Worm (Caenorhabditis elegans) whole organism, midembryonic: Measurements from ENCODE around the gene acs-5.

Experiments
- flt-1 ChIP-seq: fragments of 200-800 bp; sonication (Bioruptor generic); IDR thresholded peaks from 2 replicates; pipeline ENCODE4 v1.3.6; 2022; ENCODE audit warnings: missing genetic modification characterization, missing compliant biosample characterization
- klf-2 ChIP-seq: fragments of 200-800 bp; sonication (Bioruptor generic); conservative IDR thresholded peaks from 2 replicates; pipeline ENCODE4 v1.3.6; 2022; ENCODE audit warnings: missing genetic modification reagents, missing genetic modification characterization, missing compliant biosample characterization
- med-1 ChIP-seq: sonication (generic microtip); optimal IDR thresholded peaks from 2 replicates; lab custom pipeline; 2017; ENCODE audit warnings: missing genetic modification characterization, mild to moderate bottlenecking, missing compliant biosample characterization, antibody characterized with exemption, missing genetic modification reagents; ENCODE audit not compliant: insufficient read depth
- ref-1 ChIP-seq: fragments of 200-800 bp; sonication (Bioruptor generic); conservative IDR thresholded peaks from 2 replicates; pipeline ENCODE4 v1.3.6; 2022; ENCODE audit warnings: missing genetic modification reagents, missing genetic modification characterization, missing compliant biosample characterization
- tab-1 ChIP-seq: fragments of 200-800 bp; sonication (Bioruptor generic); IDR thresholded peaks from 2 replicates; pipeline ENCODE4 v1.3.6; 2022; ENCODE audit warnings: missing genetic modification characterization, missing compliant biosample characterization
- ztf-23 ChIP-seq: fragments of 200-800 bp; sonication (Bioruptor generic); IDR thresholded peaks from 2 replicates; pipeline ENCODE4 v1.3.6; 2022; ENCODE audit warnings: missing genetic modification reagents, missing genetic modification characterization, missing compliant biosample characterization
- ztf-29 ChIP-seq: fragments of 200-800 bp; sonication (Bioruptor generic); IDR thresholded peaks from 2 replicates; pipeline ENCODE4 v1.3.6; 2022; ENCODE audit warnings: missing genetic modification reagents, missing genetic modification characterization, missing compliant biosample characterization

ce11 chrIII:13534704-13535103 lies 8.6 kb downstream of the acs-5 start:
- TF ChIP-seq ref-1: no peak
- TF ChIP-seq ztf-23 (GFP tag; lab: Robert Waterston, UW): no peak
- no peak for TF ChIP-seq klf-2 (GFP tag; lab: Robert Waterston, UW)
- no peak for TF ChIP-seq flt-1 (GFP tag; lab: Robert Waterston, UW)
- no peak for TF ChIP-seq ztf-29 (GFP tag; lab: Robert Waterston, UW)
- TF ChIP-seq med-1: no peak
- TF ChIP-seq tab-1: no peak
